Worm (Caenorhabditis elegans) whole organism, midembryonic: Measurements from ENCODE around the gene F14H3.3.

Experiments
- T22C8.4 ChIP-seq: fragments of 200-800 bp; sonication (Bioruptor generic); IDR thresholded peaks from 2 replicates; pipeline ENCODE4 v1.3.6; 2022; ENCODE audit warnings: missing genetic modification characterization, missing compliant biosample characterization
- cog-1 ChIP-seq: sonication (generic microtip); optimal IDR thresholded peaks from 2 replicates; lab custom pipeline; 2016; ENCODE audit warnings: missing genetic modification characterization, missing compliant biosample characterization
- flt-1 ChIP-seq: fragments of 200-800 bp; sonication (Bioruptor generic); IDR thresholded peaks from 2 replicates; pipeline ENCODE4 v1.3.6; 2022; ENCODE audit warnings: missing genetic modification characterization, missing compliant biosample characterization
- klf-2 ChIP-seq: fragments of 200-800 bp; sonication (Bioruptor generic); conservative IDR thresholded peaks from 2 replicates; pipeline ENCODE4 v1.3.6; 2022; ENCODE audit warnings: missing genetic modification reagents, missing genetic modification characterization, missing compliant biosample characterization
- med-1 ChIP-seq: sonication (generic microtip); optimal IDR thresholded peaks from 2 replicates; lab custom pipeline; 2017; ENCODE audit warnings: missing genetic modification characterization, mild to moderate bottlenecking, missing compliant biosample characterization, antibody characterized with exemption, missing genetic modification reagents; ENCODE audit not compliant: insufficient read depth
- ref-1 ChIP-seq: fragments of 200-800 bp; sonication (Bioruptor generic); conservative IDR thresholded peaks from 2 replicates; pipeline ENCODE4 v1.3.6; 2022; ENCODE audit warnings: missing genetic modification reagents, missing genetic modification characterization, missing compliant biosample characterization
- tab-1 ChIP-seq: fragments of 200-800 bp; sonication (Bioruptor generic); IDR thresholded peaks from 2 replicates; pipeline ENCODE4 v1.3.6; 2022; ENCODE audit warnings: missing genetic modification characterization, missing compliant biosample characterization
- ztf-23 ChIP-seq: fragments of 200-800 bp; sonication (Bioruptor generic); IDR thresholded peaks from 2 replicates; pipeline ENCODE4 v1.3.6; 2022; ENCODE audit warnings: missing genetic modification reagents, missing genetic modification characterization, missing compliant biosample characterization
- ztf-29 ChIP-seq: fragments of 200-800 bp; sonication (Bioruptor generic); IDR thresholded peaks from 2 replicates; pipeline ENCODE4 v1.3.6; 2022; ENCODE audit warnings: missing genetic modification reagents, missing genetic modification characterization, missing compliant biosample characterization

Gene F14H3.3

ce11 chrV:16073856-16074255, 20.6 kb upstream of the F14H3.3 start, which contains the start of gene srj-10:
TSS of gene srj-10 (minus strand) at chrV:16073956.
- TF ChIP-seq cog-1 (tag; lab: Kevin White, UChicago): no peak
- no peak for TF ChIP-seq med-1 (GFP tag; lab: Kevin White, UChicago)
- no peak for TF ChIP-seq klf-2 (GFP tag; lab: Robert Waterston, UW)
- no peak for TF ChIP-seq ref-1 (GFP tag; lab: Robert Waterston, UW)
- no peak for TF ChIP-seq T22C8.4 (GFP tag; lab: Robert Waterston, UW)
- no peak for TF ChIP-seq tab-1
- no peak for TF ChIP-seq ztf-29
- no peak for TF ChIP-seq ztf-23 (GFP tag; lab: Robert Waterston, UW)
- no peak for TF ChIP-seq flt-1

ce11 chrV:16071167-16071566, 17.9 kb upstream of the F14H3.3 start, which contains the start of gene nhr-176:
TSS of gene nhr-176 (plus strand) at chrV:16071325.
- TF ChIP-seq T22C8.4 (GFP tag; lab: Robert Waterston, UW) (no peak), ztf-23 (GFP tag; lab: Robert Waterston, UW) (no peak), cog-1 (tag; lab: Kevin White, UChicago) (no peak), ztf-29 (no peak), ref-1 (GFP tag; lab: Robert Waterston, UW) (no peak), flt-1 (no peak), tab-1 (no peak), klf-2 (GFP tag; lab: Robert Waterston, UW) (no peak), med-1 (GFP tag; lab: Kevin White, UChicago) (no peak)

ce11 chrV:16068938-16069337, 15.7 kb upstream of the F14H3.3 start, which contains the start of gene cyp-35D1:
TSS of gene cyp-35D1 (plus strand) at chrV:16069238.
- no peak for TF ChIP-seq ztf-29
- no peak for TF ChIP-seq ztf-23 (GFP tag; lab: Robert Waterston, UW)
- TF ChIP-seq cog-1 (tag; lab: Kevin White, UChicago): no peak
- no peak for TF ChIP-seq T22C8.4 (GFP tag; lab: Robert Waterston, UW)
- no peak for TF ChIP-seq flt-1
- no peak for TF ChIP-seq tab-1
- no peak for TF ChIP-seq klf-2 (GFP tag; lab: Robert Waterston, UW)
- TF ChIP-seq ref-1 (GFP tag; lab: Robert Waterston, UW): no peak
- no peak for TF ChIP-seq med-1 (GFP tag; lab: Kevin White, UChicago)

- no peak for TF ChIP-seq flt-1
- no peak for TF ChIP-seq cog-1 (tag; lab: Kevin White, UChicago)
- no peak for TF ChIP-seq ztf-29
- TF ChIP-seq T22C8.4 (GFP tag; lab: Robert Waterston, UW): no peak
- TF ChIP-seq tab-1: no peak
- TF ChIP-seq klf-2 (GFP tag; lab: Robert Waterston, UW): no peak
- TF ChIP-seq med-1 (GFP tag; lab: Kevin White, UChicago): no peak
- no peak for TF ChIP-seq ztf-23 (GFP tag; lab: Robert Waterston, UW)
These were observed 9.5 kb upstream of the F14H3.3 start, which contains the start of gene F14H3.14 for ce11 chrV:16062788-16063187. TSS of gene F14H3.14 (minus strand) at chrV:16062888.

- TF ChIP-seq med-1 (GFP tag; lab: Kevin White, UChicago) (no peak), flt-1 (no peak), T22C8.4 (GFP tag; lab: Robert Waterston, UW) (no peak), ref-1 (GFP tag; lab: Robert Waterston, UW) (no peak), cog-1 (tag; lab: Kevin White, UChicago) (no peak), tab-1 (no peak), ztf-23 (GFP tag; lab: Robert Waterston, UW) (no peak), ztf-29 (no peak), klf-2 (GFP tag; lab: Robert Waterston, UW) (no peak)
These were observed 8.7 kb upstream of the F14H3.3 start, which contains the start of gene fbxa-100 for ce11 chrV:16061993-16062392. TSS of gene fbxa-100 (minus strand) at chrV:16062093.

ce11 chrV:16060135-16060534, 6.9 kb upstream of the F14H3.3 start, which contains the start of gene F14H3.15:
TSS of gene F14H3.15 (minus strand) at chrV:16060235.
- TF ChIP-seq ztf-29: no peak
- TF ChIP-seq T22C8.4 (GFP tag; lab: Robert Waterston, UW): no peak
- TF ChIP-seq ztf-23 (GFP tag; lab: Robert Waterston, UW): no peak
- no peak for TF ChIP-seq med-1 (GFP tag; lab: Kevin White, UChicago)
- TF ChIP-seq ref-1 (GFP tag; lab: Robert Waterston, UW): no peak
- TF ChIP-seq tab-1: no peak
- TF ChIP-seq cog-1 (tag; lab: Kevin White, UChicago): no peak
- no peak for TF ChIP-seq klf-2 (GFP tag; lab: Robert Waterston, UW)
- no peak for TF ChIP-seq flt-1

ce11 chrV:16058872-16059271, 5.6 kb upstream of the F14H3.3 start, which contains the start of gene F14H3.6:
TSS of gene F14H3.6 (minus strand) at chrV:16058893.
- TF ChIP-seq T22C8.4 (GFP tag; lab: Robert Waterston, UW) (no peak), ref-1 (GFP tag; lab: Robert Waterston, UW) (no peak), klf-2 (GFP tag; lab: Robert Waterston, UW) (no peak), med-1 (GFP tag; lab: Kevin White, UChicago) (no peak), ztf-29 (no peak), cog-1 (tag; lab: Kevin White, UChicago) (no peak), ztf-23 (GFP tag; lab: Robert Waterston, UW) (no peak), tab-1 (no peak), flt-1 (no peak)

ce11 chrV:16057010-16057463, 3.8 kb upstream of the F14H3.3 start, which contains the start of gene F14H3.5:
TSS of gene F14H3.5 (minus strand) at chrV:16057060.
- TF ChIP-seq T22C8.4 (GFP tag; lab: Robert Waterston, UW) (no peak), ref-1 (GFP tag; lab: Robert Waterston, UW) (no peak), klf-2 (GFP tag; lab: Robert Waterston, UW) (no peak), cog-1 (tag; lab: Kevin White, UChicago) (no peak), med-1 (GFP tag; lab: Kevin White, UChicago) (no peak), tab-1 (no peak), flt-1 (no peak), ztf-29 (no peak), ztf-23 (GFP tag; lab: Robert Waterston, UW) (no peak)

- TF ChIP-seq T22C8.4 (GFP tag; lab: Robert Waterston, UW) (no peak), flt-1 (no peak), ztf-29 (no peak), cog-1 (tag; lab: Kevin White, UChicago) (no peak), med-1 (GFP tag; lab: Kevin White, UChicago) (no peak), tab-1 (no peak), klf-2 (GFP tag; lab: Robert Waterston, UW) (no peak), ztf-23 (GFP tag; lab: Robert Waterston, UW) (no peak), ref-1 (GFP tag; lab: Robert Waterston, UW) (no peak)
These were observed 1.8 kb upstream of the F14H3.3 start, which contains the start of gene F14H3.4 for ce11 chrV:16055031-16055430. TSS of gene F14H3.4 (minus strand) at chrV:16055072.
